Fruit fly (Drosophila melanogaster) whole organism, embryonic: Measurements from ENCODE around the gene Alp9.

ENCODE experiments used
- CG10654 ChIP-seq: fragments of 200-800 bp; sonication (Bioruptor generic); optimal IDR thresholded peaks from 2 replicates; lab custom pipeline; 2016; ENCODE audit warnings: missing biosample characterization, missing genetic modification characterization
- CG12219 ChIP-seq: fragments of 200-800 bp; sonication (Bioruptor generic); optimal IDR thresholded peaks from 3 replicates; lab custom pipeline; 2018; ENCODE audit warnings: missing biosample characterization, mild to moderate bottlenecking, missing genetic modification characterization
- CG1233 ChIP-seq: fragments of 200-800 bp; sonication (Bioruptor generic); optimal IDR thresholded peaks from 4 replicates; lab custom pipeline; 2018; ENCODE audit warnings: missing biosample characterization, mild to moderate bottlenecking, missing genetic modification characterization
- CG12769 ChIP-seq: fragments of 200-800 bp; sonication (Bioruptor generic); optimal IDR thresholded peaks from 2 replicates; lab custom pipeline; 2019; ENCODE audit warnings: missing biosample characterization, mild to moderate bottlenecking, missing genetic modification characterization, moderate library complexity
- CG13775 ChIP-seq: fragments of 200-800 bp; sonication (Bioruptor generic); optimal IDR thresholded peaks from 3 replicates; lab custom pipeline; 2017; ENCODE audit warnings: missing biosample characterization, mild to moderate bottlenecking, missing genetic modification characterization
- CG14441 ChIP-seq: fragments of 200-800 bp; sonication (Bioruptor generic); IDR thresholded peaks from 2 replicates; pipeline ENCODE4 v1.3.6; 2022; ENCODE audit warnings: missing biosample characterization, missing genetic modification characterization
- CG14667 ChIP-seq: fragments of 200-800 bp; sonication (Bioruptor generic); IDR thresholded peaks from 2 replicates; pipeline ENCODE4 v1.3.6; 2022; ENCODE audit warnings: missing biosample characterization, missing genetic modification characterization
- CG1647 ChIP-seq: fragments of 200-800 bp; sonication (Bioruptor generic); optimal IDR thresholded peaks from 3 replicates; lab custom pipeline; 2016; ENCODE audit warnings: missing biosample characterization, missing genetic modification characterization
- CG17361 ChIP-seq: fragments of 200-800 bp; sonication (Bioruptor generic); IDR thresholded peaks from 3 replicates; pipeline ENCODE4 v1.3.6; 2022; ENCODE audit warnings: missing biosample characterization, missing genetic modification characterization
- CG18011 ChIP-seq: fragments of 200-800 bp; sonication (Bioruptor generic); optimal IDR thresholded peaks from 2 replicates; lab custom pipeline; 2017; ENCODE audit warnings: missing biosample characterization, missing genetic modification characterization, mild to moderate bottlenecking, moderate library complexity, missing genotype
- CG2889 ChIP-seq: fragments of 200-800 bp; sonication (Bioruptor generic); IDR thresholded peaks from 3 replicates; pipeline ENCODE4 v1.3.6; 2022; ENCODE audit warnings: missing biosample characterization, missing genetic modification characterization
- CG3995 ChIP-seq: fragments of 200-800 bp; sonication (Bioruptor generic); optimal IDR thresholded peaks from 3 replicates; lab custom pipeline; 2016; ENCODE audit warnings: missing biosample characterization, missing genetic modification characterization
- CG42726 ChIP-seq: fragments of 200-800 bp; sonication (Bioruptor generic); IDR thresholded peaks from 2 replicates; pipeline ENCODE4 v1.3.6; 2022; ENCODE audit warnings: missing biosample characterization, missing genetic modification characterization; ENCODE audit not compliant: partially characterized antibody
- CG6813 ChIP-seq: fragments of 200-800 bp; sonication (Bioruptor generic); optimal IDR thresholded peaks from 2 replicates; lab custom pipeline; 2017; ENCODE audit warnings: missing biosample characterization, missing genetic modification characterization, mild to moderate bottlenecking, moderate library complexity, missing genetic modification reagents
- CG8944 ChIP-seq: fragments of 200-800 bp; sonication (Bioruptor generic); optimal IDR thresholded peaks from 3 replicates; lab custom pipeline; 2016; ENCODE audit warnings: missing biosample characterization, missing genetic modification characterization
- Doc2 ChIP-seq: fragments of 200-800 bp; sonication (Bioruptor generic); IDR thresholded peaks from 2 replicates; pipeline ENCODE4 v1.3.6; 2022; ENCODE audit warnings: missing biosample characterization, missing genetic modification characterization
- E2f1 ChIP-seq: fragments of 200-800 bp; sonication (Bioruptor generic); IDR thresholded peaks from 2 replicates; pipeline ENCODE4 v1.3.6; 2022; ENCODE audit warnings: missing biosample characterization, missing genetic modification characterization
- Fer1 ChIP-seq: fragments of 200-800 bp; sonication (Bioruptor generic); optimal IDR thresholded peaks from 2 replicates; lab custom pipeline; 2017; ENCODE audit warnings: missing biosample characterization, mild to moderate bottlenecking, missing genetic modification characterization
- HLH54F ChIP-seq: fragments of 200-800 bp; sonication (Bioruptor generic); optimal IDR thresholded peaks from 3 replicates; lab custom pipeline; 2016; ENCODE audit warnings: missing biosample characterization, missing genetic modification characterization
- Hr3 ChIP-seq: fragments of 200-800 bp; sonication (Bioruptor generic); optimal IDR thresholded peaks from 3 replicates; lab custom pipeline; 2016; ENCODE audit warnings: missing biosample characterization, missing genetic modification characterization
- NC2β ChIP-seq: fragments of 200-800 bp; sonication (Bioruptor generic); optimal IDR thresholded peaks from 2 replicates; lab custom pipeline; 2016; ENCODE audit warnings: missing biosample characterization, missing genetic modification characterization
- Pdp1 ChIP-seq, 2 experiments: fragments of 200-800 bp; sonication (Bioruptor generic); optimal IDR thresholded peaks; 3 replicates each; lab custom pipeline; 2016; ENCODE audit warnings: missing biosample characterization in 2 of 2, missing genetic modification characterization in 2 of 2, mild to moderate bottlenecking in 1 of 2, moderate library complexity in 1 of 2
- Vsx1 ChIP-seq: fragments of 200-800 bp; sonication (Bioruptor generic); optimal IDR thresholded peaks from 2 replicates; lab custom pipeline; 2017; ENCODE audit warnings: missing biosample characterization, mild to moderate bottlenecking, missing genetic modification characterization, missing genetic modification reagents
- al ChIP-seq: fragments of 200-800 bp; sonication (Bioruptor generic); IDR thresholded peaks from 2 replicates; pipeline ENCODE4 v1.3.6; 2022; ENCODE audit warnings: missing biosample characterization, missing genetic modification characterization
- ara ChIP-seq: fragments of 200-800 bp; sonication (Bioruptor generic); IDR thresholded peaks from 2 replicates; pipeline ENCODE4 v1.3.6; 2022; ENCODE audit warnings: missing biosample characterization, missing genetic modification characterization
- ash1 ChIP-seq: fragments of 200-800 bp; sonication (Bioruptor generic); optimal IDR thresholded peaks from 2 replicates; lab custom pipeline; 2018; ENCODE audit warnings: missing biosample characterization, mild to moderate bottlenecking, missing genetic modification characterization
- ato ChIP-seq: fragments of 200-800 bp; sonication (Bioruptor generic); IDR thresholded peaks from 2 replicates; pipeline ENCODE4 v1.3.6; 2022; ENCODE audit warnings: missing biosample characterization, missing genetic modification characterization; ENCODE audit not compliant: partially characterized antibody
- az2 ChIP-seq: fragments of 200-800 bp; sonication (Bioruptor generic); optimal IDR thresholded peaks from 3 replicates; lab custom pipeline; 2016; ENCODE audit warnings: missing biosample characterization, missing genetic modification characterization
- caup ChIP-seq: fragments of 200-800 bp; sonication (Bioruptor generic); optimal IDR thresholded peaks from 3 replicates; lab custom pipeline; 2017; ENCODE audit warnings: missing biosample characterization, mild to moderate bottlenecking, missing genetic modification characterization, moderate library complexity; ENCODE audit not compliant: severe bottlenecking
- cg ChIP-seq: fragments of 200-800 bp; sonication (Bioruptor generic); optimal IDR thresholded peaks from 3 replicates; lab custom pipeline; 2019; ENCODE audit warnings: missing biosample characterization, mild to moderate bottlenecking, missing genetic modification characterization, moderate library complexity
- gcm ChIP-seq: fragments of 200-800 bp; sonication (Bioruptor generic); optimal IDR thresholded peaks from 2 replicates; lab custom pipeline; 2019; ENCODE audit warnings: missing biosample characterization, mild to moderate bottlenecking, missing genetic modification characterization, moderate library complexity
- gsb-n ChIP-seq: fragments of 200-800 bp; sonication (Bioruptor generic); optimal IDR thresholded peaks from 3 replicates; lab custom pipeline; 2018; ENCODE audit warnings: missing biosample characterization, mild to moderate bottlenecking, missing genetic modification characterization
- hkb ChIP-seq, 2 experiments: fragments of 200-800 bp in 1 of 2; fragments of >200 bp in 1 of 2; sonication (Bioruptor generic) in 1 of 2; IDR thresholded peaks in 1 of 2; optimal IDR thresholded peaks in 1 of 2; 2 replicates each; pipeline versions ENCODE4 v1.3.6 to Lab custom; 2017 to 2022; ENCODE audit warnings: missing biosample characterization in 1 of 2, missing genetic modification characterization in 1 of 2
- ind ChIP-seq: fragments of 200-800 bp; sonication (Bioruptor generic); optimal IDR thresholded peaks from 3 replicates; lab custom pipeline; 2016; ENCODE audit warnings: missing biosample characterization, missing genetic modification characterization
- klu ChIP-seq: fragments of 200-800 bp; sonication (Bioruptor generic); IDR thresholded peaks from 2 replicates; pipeline ENCODE4 v1.3.6; 2022; ENCODE audit warnings: missing biosample characterization, missing genetic modification characterization
- org-1 ChIP-seq: fragments of 200-800 bp; sonication (Bioruptor generic); optimal IDR thresholded peaks from 2 replicates; lab custom pipeline; 2017; ENCODE audit warnings: missing biosample characterization, missing genetic modification characterization
- pros ChIP-seq: fragments of 200-800 bp; sonication (Bioruptor generic); optimal IDR thresholded peaks from 3 replicates; lab custom pipeline; 2019; ENCODE audit warnings: missing biosample characterization, mild to moderate bottlenecking, missing genetic modification characterization, moderate library complexity
- salm ChIP-seq: fragments of 200-800 bp; sonication (Bioruptor generic); optimal IDR thresholded peaks from 2 replicates; lab custom pipeline; 2018; ENCODE audit warnings: missing biosample characterization, mild to moderate bottlenecking, missing genetic modification characterization
- sob ChIP-seq: fragments of 200-800 bp; sonication (Bioruptor generic); IDR thresholded peaks from 2 replicates; pipeline ENCODE4 v1.3.6; 2022; ENCODE audit warnings: missing biosample characterization, missing genetic modification characterization
- sug ChIP-seq: fragments of 200-800 bp; optimal IDR thresholded peaks from 2 replicates; lab custom pipeline; 2019; ENCODE audit warnings: missing biosample characterization, mild to moderate bottlenecking, missing genetic modification characterization, moderate library complexity
- trh ChIP-seq: fragments of 200-800 bp; sonication (Bioruptor generic); optimal IDR thresholded peaks from 2 replicates; lab custom pipeline; 2016; ENCODE audit warnings: missing biosample characterization, missing genetic modification characterization
- unc-4 ChIP-seq: fragments of 200-800 bp; sonication (Bioruptor generic); IDR thresholded peaks from 2 replicates; pipeline ENCODE4 v1.3.6; 2022; ENCODE audit warnings: missing biosample characterization, missing genetic modification characterization; ENCODE audit not compliant: partially characterized antibody
- wdn ChIP-seq: fragments of 200-800 bp; sonication (Bioruptor generic); IDR thresholded peaks from 2 replicates; pipeline ENCODE4 v1.3.6; 2022; ENCODE audit warnings: missing biosample characterization, missing genetic modification characterization
- z ChIP-seq: fragments of 200-800 bp; sonication (Bioruptor generic); IDR thresholded peaks from 3 replicates; pipeline ENCODE4 v1.3.6; 2022; ENCODE audit warnings: missing biosample characterization, missing genetic modification characterization
- zen ChIP-seq: fragments of 200-800 bp; sonication (Bioruptor generic); optimal IDR thresholded peaks from 3 replicates; lab custom pipeline; 2018; ENCODE audit warnings: missing biosample characterization, mild to moderate bottlenecking, missing genetic modification characterization, moderate library complexity
- zfh2 ChIP-seq: fragments of 200-800 bp; sonication (Bioruptor generic); optimal IDR thresholded peaks from 2 replicates; lab custom pipeline; 2016; ENCODE audit warnings: missing biosample characterization, missing genetic modification characterization

The Alp9 gene

dm6 chr3L:5551087-5551486 lies 44.3 kb upstream of the Alp9 start, which contains the start of gene frm (continued):
- TF ChIP-seq z (GFP tag; lab: Robert Waterston, UW) (peak; percentile 83), cg (no peak), CG12769 (tag; lab: Kevin White, UChicago) (peak; percentile 14)

dm6 chr3L:5553717-5554116 lies 41.6 kb upstream of the Alp9 start:
- no peak for TF ChIP-seq CG42726
- peak in 1 of 2 experiments; percentile 47 for TF ChIP-seq Pdp1 (GFP tag; optimal IDR thresholded peaks at IDR 0.05; lab: Kevin White, UChicago)

dm6 chr3L:5554377-5554776 lies 41.0 kb upstream of the Alp9 start:
- TF ChIP-seq ind (GFP tag; lab: Kevin White, UChicago), result peak; percentile 65
- peak; percentile 7 for TF ChIP-seq zfh2 (GFP tag; lab: Kevin White, UChicago)
- TF ChIP-seq Pdp1 (GFP tag; optimal IDR thresholded peaks at IDR 0.05; lab: Kevin White, UChicago), result peak in 1 of 2 experiments; percentile 3
- peak; percentile 25 for TF ChIP-seq CG6813 (GFP tag; lab: Kevin White, UChicago)
- TF ChIP-seq CG10654 (GFP tag; lab: Kevin White, UChicago), result peak; percentile 7
- TF ChIP-seq org-1, result no peak
- no peak for TF ChIP-seq hkb (optimal IDR thresholded peaks at IDR 0.05; lab: Kevin White, UChicago)
- TF ChIP-seq hkb (GFP tag; IDR thresholded peaks at IDR 0.05; lab: Robert Waterston, UW), result peak; percentile 56
- no peak for TF ChIP-seq Vsx1
- no peak for TF ChIP-seq ash1 (GFP tag; lab: Kevin White, UChicago)
- no peak for TF ChIP-seq gcm (GFP tag; lab: Kevin White, UChicago)
- peak; percentile 35 for TF ChIP-seq az2 (GFP tag; lab: Kevin White, UChicago)
- no peak for TF ChIP-seq CG13775 (GFP tag; lab: Kevin White, UChicago)
- TF ChIP-seq unc-4 (GFP tag; lab: Robert Waterston, UW), result no peak
- TF ChIP-seq CG18011 (GFP tag; lab: Kevin White, UChicago), result no peak
- no peak for TF ChIP-seq z (GFP tag; lab: Robert Waterston, UW)
- TF ChIP-seq gsb-n (tag; lab: Kevin White, UChicago), result no peak
- no peak for TF ChIP-seq ato
- TF ChIP-seq HLH54F (GFP tag; lab: Kevin White, UChicago), result no peak
- no peak for TF ChIP-seq pros (GFP tag; lab: Kevin White, UChicago)
- peak; percentile 73 for TF ChIP-seq E2f1 (GFP tag; lab: Robert Waterston, UW)
- TF ChIP-seq CG8944 (GFP tag; lab: Kevin White, UChicago), result no peak
- TF ChIP-seq ara (GFP tag; lab: Robert Waterston, UW), result peak; percentile 55; the same call in 1 of the 2 replicates
- TF ChIP-seq sob (GFP tag; lab: Robert Waterston, UW), result peak; percentile 78
- peak; percentile 31 for TF ChIP-seq sug (tag; lab: Kevin White, UChicago)
- TF ChIP-seq trh (GFP tag; lab: Kevin White, UChicago), result no peak
- TF ChIP-seq caup (GFP tag; lab: Kevin White, UChicago), result peak; percentile 25
- TF ChIP-seq CG17361, result 0 out of 3 replicates have a peak, but pooled peaks have one; percentile 31
- 0 out of 2 replicates have a peak, but pooled peaks have one; percentile 12 for TF ChIP-seq wdn (GFP tag; lab: Robert Waterston, UW)
- peak; percentile 2 for TF ChIP-seq Hr3 (GFP tag; lab: Kevin White, UChicago)
- TF ChIP-seq Doc2 (GFP tag; lab: Robert Waterston, UW), result no peak
- TF ChIP-seq CG12219 (GFP tag; lab: Kevin White, UChicago), result peak; percentile 15
- TF ChIP-seq CG14667 (GFP tag; lab: Robert Waterston, UW), result peak; percentile 71
- TF ChIP-seq salm, result no peak
- TF ChIP-seq CG2889, result 0 out of 3 replicates have a peak, but pooled peaks have one; percentile 5
- peak; percentile 37 for TF ChIP-seq Fer1
- TF ChIP-seq klu (GFP tag; lab: Robert Waterston, UW), result peak; percentile 28; the same call in 1 of the 2 replicates
- no peak for TF ChIP-seq CG1233 (GFP tag; lab: Kevin White, UChicago)
- TF ChIP-seq zen (tag; lab: Kevin White, UChicago), result no peak
- TF ChIP-seq al, result peak; percentile 82
- peak; percentile 69 for TF ChIP-seq CG14441 (GFP tag; lab: Robert Waterston, UW)
- no peak for TF ChIP-seq CG3995 (GFP tag; lab: Kevin White, UChicago)
- TF ChIP-seq NC2β (GFP tag; lab: Kevin White, UChicago), result no peak
- no peak for TF ChIP-seq CG1647 (GFP tag; lab: Kevin White, UChicago)
